Fruit fly (Drosophila melanogaster) S2 (cell line): ENCODE measurements around the gene wap.

Experiments used
- CG8478 ChIP-seq: fragments of >200 bp; optimal IDR thresholded peaks from 2 replicates; lab custom pipeline; 2018
- CTCF ChIP-seq, 2 experiments: fragments of >200 bp; optimal IDR thresholded peaks; 2 replicates each; lab custom pipeline; 2018

DNA sequence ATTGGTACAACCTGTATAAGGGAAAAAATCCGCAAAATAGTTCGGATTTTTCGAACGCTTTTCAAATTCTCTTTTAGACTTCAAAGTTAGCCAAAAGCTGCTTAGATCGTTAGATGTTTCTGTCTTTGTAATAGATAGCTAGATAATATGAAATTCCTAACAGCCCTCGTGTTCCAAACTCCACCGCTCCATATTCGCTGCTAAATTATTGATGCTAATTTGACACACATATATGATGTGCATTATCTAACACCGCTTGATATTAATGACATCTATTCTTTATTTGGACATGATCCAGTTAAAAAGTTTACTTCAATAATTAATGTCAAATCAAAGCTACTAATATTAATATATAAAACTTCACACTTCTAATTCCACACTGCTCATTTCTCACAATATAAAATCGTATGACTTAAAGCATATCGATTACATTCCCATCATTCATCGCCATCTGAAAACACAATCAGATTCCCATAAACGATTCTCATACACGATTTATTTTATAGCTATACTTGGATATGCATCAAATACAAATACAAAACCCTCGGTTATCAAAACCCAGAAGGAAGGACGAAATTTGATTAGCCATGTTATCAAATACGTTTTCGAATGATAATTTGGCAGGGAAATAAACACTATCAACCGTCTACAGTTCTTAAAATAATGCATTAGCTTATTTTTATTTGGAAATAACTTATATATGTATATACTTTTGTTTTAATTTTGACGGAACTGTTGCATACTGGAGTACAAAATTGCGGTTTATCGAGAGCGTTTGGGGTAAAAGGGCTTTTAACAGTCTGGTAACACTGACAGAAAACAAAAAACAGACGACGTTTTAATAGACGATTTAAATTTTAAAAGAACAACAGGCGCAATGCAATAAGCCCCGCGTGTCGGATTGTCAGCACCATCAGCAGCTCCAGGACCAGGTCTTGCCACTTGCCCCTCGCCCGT is 11.0 kb downstream of the wap start, which contains the start of gene CG14621:
- TF ChIP-seq CG8478 (lab: Kevin White, UChicago) = no peak
- TF ChIP-seq CTCF (optimal IDR thresholded peaks at IDR 0.05; lab: Kevin White, UChicago) = no peak
